Worm (Caenorhabditis elegans) whole organism, L4 larva: Measurements from ENCODE around the gene clec-121.

Source experiments
- Y48G9A.11 ChIP-seq: fragments of 200-800 bp; sonication (Bioruptor generic); IDR thresholded peaks from 2 replicates; pipeline ENCODE4 v1.3.6; 2022; ENCODE audit warnings: missing genetic modification reagents, missing genetic modification characterization, missing compliant biosample characterization
- Y75B8A.6 ChIP-seq: fragments of 200-800 bp; sonication (Bioruptor generic); IDR thresholded peaks from 2 replicates; pipeline ENCODE4 v1.3.6; 2022; ENCODE audit warnings: missing genetic modification reagents, missing genetic modification characterization, missing compliant biosample characterization
- aly-2 ChIP-seq: sonication (generic microtip); optimal IDR thresholded peaks from 2 replicates; lab custom pipeline; 2018; ENCODE audit warnings: missing biosample characterization, missing genetic modification characterization
- ama-1 ChIP-seq: fragments of 150-350 bp; optimal IDR thresholded peaks from 2 replicates; lab custom pipeline; 2014; ENCODE audit warnings: inconsistent platforms, mixed read lengths
- ceh-20 ChIP-seq: fragments of 200-800 bp; sonication (Bioruptor generic); IDR thresholded peaks from 2 replicates; pipeline ENCODE4 v1.3.6; 2022; ENCODE audit warnings: missing genetic modification reagents, missing genetic modification characterization, missing compliant biosample characterization
- ceh-32 ChIP-seq: sonication (generic microtip); optimal IDR thresholded peaks from 2 replicates; lab custom pipeline; 2016; ENCODE audit warnings: mild to moderate bottlenecking, missing genetic modification characterization, missing compliant biosample characterization; ENCODE audit not compliant: poor library complexity
- ceh-44 ChIP-seq: fragments of 200-800 bp; sonication (Bioruptor generic); IDR thresholded peaks from 2 replicates; pipeline ENCODE4 v1.3.6; 2022; ENCODE audit warnings: missing genetic modification reagents, missing genetic modification characterization, missing compliant biosample characterization
- cey-2 ChIP-seq: sonication (generic microtip); optimal IDR thresholded peaks from 3 replicates; lab custom pipeline; 2017; ENCODE audit warnings: missing genetic modification characterization, mild to moderate bottlenecking, missing compliant biosample characterization, antibody characterized with exemption, borderline replicate concordance; ENCODE audit not compliant: insufficient read depth
- ctbp-1 ChIP-seq: fragments of 200-800 bp; sonication (Bioruptor generic); IDR thresholded peaks from 2 replicates; pipeline ENCODE4 v1.3.6; 2022; ENCODE audit warnings: missing genetic modification reagents, missing genetic modification characterization, missing compliant biosample characterization
- fkh-10 ChIP-seq: fragments of 150-350 bp; optimal IDR thresholded peaks from 2 replicates; lab custom pipeline; 2014; ENCODE audit warnings: missing biosample characterization, missing genetic modification reagents, missing genetic modification characterization
- gei-8 ChIP-seq: fragments of 200-800 bp; sonication (Bioruptor generic); optimal IDR thresholded peaks from 2 replicates; lab custom pipeline; 2018; ENCODE audit warnings: mild to moderate bottlenecking, missing genetic modification characterization, missing compliant biosample characterization
- hlh-11 ChIP-seq: fragments of 200-800 bp; sonication (Bioruptor generic); optimal IDR thresholded peaks from 2 replicates; lab custom pipeline; 2018; ENCODE audit warnings: mild to moderate bottlenecking, missing genetic modification characterization, missing compliant biosample characterization
- lim-7 ChIP-seq: fragments of 200-800 bp; sonication (Bioruptor generic); IDR thresholded peaks from 2 replicates; pipeline ENCODE4 v1.3.6; 2022; ENCODE audit warnings: missing genetic modification characterization, missing compliant biosample characterization
- lin-13 ChIP-seq: fragments of 150-350 bp; optimal IDR thresholded peaks from 2 replicates; lab custom pipeline; 2014; ENCODE audit warnings: missing biosample characterization, missing genetic modification reagents, missing genetic modification characterization
- lin-15B ChIP-seq: fragments of 150-350 bp; sonication (generic microtip); optimal IDR thresholded peaks from 3 replicates; lab custom pipeline; 2014; ENCODE audit warnings: missing biosample characterization, missing genetic modification characterization
- lin-38 ChIP-seq: fragments of 200-800 bp; sonication (Bioruptor generic); IDR thresholded peaks from 2 replicates; pipeline ENCODE4 v1.3.6; 2022; ENCODE audit warnings: missing genetic modification reagents, missing genetic modification characterization, missing compliant biosample characterization
- lir-3 ChIP-seq: sonication (generic microtip); optimal IDR thresholded peaks from 2 replicates; lab custom pipeline; 2016; ENCODE audit warnings: mild to moderate bottlenecking, missing genetic modification characterization, missing compliant biosample characterization
- lsy-2 ChIP-seq, 2 experiments: fragments of 150-350 bp in 1 of 2; sonication (generic microtip) in 1 of 2; optimal IDR thresholded peaks; 2 replicates each; lab custom pipeline; 2014 to 2017; ENCODE audit warnings: missing biosample characterization in 2 of 2, missing genetic modification characterization in 2 of 2
- madf-5 ChIP-seq, 2 experiments: fragments of 200-800 bp; sonication (Bioruptor generic); IDR thresholded peaks; 2 replicates each; pipeline ENCODE4 v1.3.6; 2022; ENCODE audit warnings: missing compliant biosample characterization in 2 of 2, missing genetic modification characterization in 2 of 2
- madf-9 ChIP-seq: fragments of 200-800 bp; sonication (Bioruptor generic); conservative IDR thresholded peaks from 2 replicates; pipeline ENCODE4 v1.3.6; 2022; ENCODE audit warnings: missing genetic modification reagents, missing genetic modification characterization, missing compliant biosample characterization
- mep-1 ChIP-seq: fragments of 150-350 bp; sonication (generic microtip); optimal IDR thresholded peaks from 3 replicates; lab custom pipeline; 2014; ENCODE audit warnings: missing biosample characterization, missing genetic modification characterization
- mes-2 ChIP-seq: sonication (generic microtip); optimal IDR thresholded peaks from 2 replicates; lab custom pipeline; 2016; ENCODE audit warnings: missing genotype, mild to moderate bottlenecking, missing genetic modification characterization, missing compliant biosample characterization; ENCODE audit not compliant: poor library complexity, severe bottlenecking
- nhr-25 ChIP-seq: sonication (generic microtip); optimal IDR thresholded peaks from 2 replicates; lab custom pipeline; 2017; ENCODE audit warnings: missing genetic modification characterization, mild to moderate bottlenecking, missing compliant biosample characterization, antibody characterized with exemption, moderate library complexity, borderline replicate concordance; ENCODE audit not compliant: insufficient read depth
- nhr-28 ChIP-seq: fragments of 150-350 bp; optimal IDR thresholded peaks from 2 replicates; lab custom pipeline; 2014; ENCODE audit warnings: missing biosample characterization, missing genetic modification characterization
- nhr-6 ChIP-seq: fragments of 150-350 bp; optimal IDR thresholded peaks from 2 replicates; lab custom pipeline; 2014; ENCODE audit warnings: missing biosample characterization, missing genetic modification characterization
- saeg-2 ChIP-seq: fragments of 200-800 bp; sonication (Bioruptor generic); IDR thresholded peaks from 2 replicates; pipeline ENCODE4 v1.3.6; 2022; ENCODE audit warnings: missing genetic modification reagents, missing genetic modification characterization, missing compliant biosample characterization
- set-16 ChIP-seq: fragments of 200-800 bp; sonication (Bioruptor generic); IDR thresholded peaks from 2 replicates; pipeline ENCODE4 v1.3.6; 2022; ENCODE audit warnings: missing genetic modification reagents, missing genetic modification characterization, missing compliant biosample characterization
- tag-97 ChIP-seq: fragments of 200-800 bp; sonication (Bioruptor generic); IDR thresholded peaks from 2 replicates; pipeline ENCODE4 v1.3.6; 2022; ENCODE audit warnings: missing genetic modification characterization, missing compliant biosample characterization
- unc-62 ChIP-seq, 3 experiments: fragments of 150-350 bp in 1 of 3; sonication (generic microtip); optimal IDR thresholded peaks in 2 of 3; peaks in 1 of 3; 1 replicate in 1 of 3; 2 replicates in 2 of 3; lab custom pipeline; 2014 to 2017; ENCODE audit warnings: missing biosample characterization in 3 of 3, missing genetic modification characterization in 3 of 3, missing genetic modification reagents in 3 of 3, missing genotype in 1 of 3
- zip-2 ChIP-seq: fragments of 150-350 bp; optimal IDR thresholded peaks from 2 replicates; lab custom pipeline; 2014; ENCODE audit warnings: missing biosample characterization, missing genetic modification characterization
- ztf-7 ChIP-seq: fragments of 150-350 bp; optimal IDR thresholded peaks from 2 replicates; lab custom pipeline; 2014; ENCODE audit warnings: missing biosample characterization, missing genetic modification characterization

clec-121 gene

ce11 chrII:3076915-3077314 lies 25.2 kb upstream of the clec-121 start, which contains the start of gene Y25C1A.8 (continued):
- TF ChIP-seq mes-2 (tag; lab: Kevin White, UChicago) (peak; percentile 96), madf-5 (GFP tag; IDR thresholded peaks at IDR 0.05; lab: Robert Waterston, UW) (no peak), mep-1 (tag; lab: Kevin White, UChicago) (peak; percentile 95)

DNA sequence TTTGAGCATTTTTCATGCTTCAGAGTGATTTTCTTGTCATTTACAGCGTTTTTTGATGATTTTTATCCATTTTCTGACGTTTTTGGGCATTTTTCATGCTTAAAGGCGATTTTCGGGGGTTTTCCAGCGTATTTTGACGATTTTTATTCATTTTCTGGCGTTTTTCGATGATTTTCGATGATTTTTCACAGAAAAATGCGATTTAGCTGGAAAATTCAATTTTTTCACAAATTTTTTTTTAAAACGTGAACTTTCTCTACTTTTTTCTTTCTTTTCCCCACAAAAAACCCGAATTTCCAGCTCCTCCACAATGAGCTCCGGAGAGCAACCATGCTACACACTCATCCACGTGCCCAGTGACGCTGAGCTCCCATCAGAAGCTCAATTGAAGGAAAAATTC lies 23.6 kb upstream of the clec-121 start, which contains the start of gene copb-1:
Gene copb-1, plus strand, starts transcription at position 301 of the 400 bp plus-strand sequence.
- TF ChIP-seq madf-9 (GFP tag; lab: Robert Waterston, UW) (no peak), Y75B8A.6 (GFP tag; lab: Robert Waterston, UW) (0 out of 2 replicates have a peak, but pooled peaks have one; percentile 42), Y48G9A.11 (no peak)

DNA sequence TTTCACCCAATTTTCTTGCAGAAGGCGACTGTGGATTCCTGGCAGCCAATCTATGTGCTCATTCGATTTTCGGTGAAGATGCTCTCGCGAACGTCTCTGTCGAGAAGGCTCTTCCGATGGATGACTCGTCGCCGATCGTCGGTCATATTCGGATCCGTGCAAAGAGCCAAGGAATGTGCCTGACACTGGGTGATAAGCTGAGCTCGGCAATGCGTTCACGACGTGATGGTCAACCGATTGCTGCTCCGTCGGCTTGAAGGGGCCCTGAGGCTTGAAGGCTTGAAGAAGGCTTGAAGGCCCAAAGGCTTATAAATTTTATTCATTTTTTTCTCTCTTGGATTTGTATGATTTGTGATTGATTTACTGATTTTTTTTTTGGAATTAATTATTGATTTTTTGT lies 15.0 kb upstream of the clec-121 start:
- peak; percentile 51 for TF ChIP-seq set-16
- no peak for TF ChIP-seq cey-2 (tag; lab: Kevin White, UChicago)

DNA sequence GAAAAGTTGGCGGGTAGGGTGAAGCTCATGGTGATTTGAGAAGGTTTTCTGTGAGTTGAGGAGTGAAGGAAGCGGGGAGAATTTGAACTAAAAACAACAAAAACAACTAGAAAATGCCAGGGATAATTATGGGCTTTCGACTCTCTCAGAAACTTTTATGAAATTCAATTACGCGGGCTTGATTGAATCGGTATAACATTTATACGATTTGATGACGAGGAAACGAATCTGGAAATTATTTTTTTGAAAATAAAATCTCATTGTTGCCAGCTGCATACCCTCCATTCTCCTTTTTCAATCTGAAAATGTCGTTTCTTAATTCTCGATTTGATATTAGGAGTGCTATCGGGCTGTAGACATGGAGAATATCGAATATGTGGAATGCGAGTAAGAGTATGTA lies 10.8 kb upstream of the clec-121 start, which contains the start of gene srg-21:
Gene srg-21, minus strand, starts transcription at position 101 of the 400 bp plus-strand sequence.
- TF ChIP-seq ceh-32 (no peak), cey-2 (tag; lab: Kevin White, UChicago) (no peak), tag-97 (GFP tag; lab: Robert Waterston, UW) (no peak), zip-2 (tag; lab: Kevin White, UChicago) (no peak), nhr-28 (no peak), ceh-20 (no peak), saeg-2 (no peak), lir-3 (no peak), aly-2 (tag; lab: Kevin White, UChicago) (no peak)

- TF ChIP-seq ztf-7 (tag; lab: Kevin White, UChicago): no peak
- TF ChIP-seq Y48G9A.11: no peak
- TF ChIP-seq lin-13 (GFP tag; lab: Kevin White, UChicago): no peak
- no peak for TF ChIP-seq gei-8 (GFP tag; lab: Kevin White, UChicago)
- TF ChIP-seq lsy-2 (tag; optimal IDR thresholded peaks at IDR 0.05; lab: Kevin White, UChicago): no peak
- no peak for TF ChIP-seq unc-62 (GFP tag; optimal IDR thresholded peaks at IDR 0.05 in 1 of 2; lab: Kevin White, UChicago)
- no peak for TF ChIP-seq unc-62 (tag; optimal IDR thresholded peaks at IDR 0.05; lab: Kevin White, UChicago)
- no peak for TF ChIP-seq lin-38
- no peak for TF ChIP-seq ceh-44 (GFP tag; lab: Robert Waterston, UW)
- TF ChIP-seq ama-1: no peak
- no peak for TF ChIP-seq nhr-6
- no peak for TF ChIP-seq madf-5 (GFP tag; IDR thresholded peaks at IDR 0.05; lab: Robert Waterston, UW)
- TF ChIP-seq cey-2 (tag; lab: Kevin White, UChicago): no peak
- TF ChIP-seq nhr-25: no peak
- no peak for TF ChIP-seq ctbp-1 (GFP tag; lab: Robert Waterston, UW)
- no peak for TF ChIP-seq hlh-11 (tag; lab: Kevin White, UChicago)
- no peak for TF ChIP-seq fkh-10
- TF ChIP-seq lim-7 (GFP tag; lab: Robert Waterston, UW): no peak
- TF ChIP-seq zip-2 (tag; lab: Kevin White, UChicago): no peak
- no peak for TF ChIP-seq mes-2 (tag; lab: Kevin White, UChicago)
- no peak for TF ChIP-seq lin-15B (tag; lab: Kevin White, UChicago)
Observed at ce11 chrII:3093352-3093751, 8.8 kb upstream of the clec-121 start, which contains the start of gene srg-22. Gene srg-22 (minus strand): TSS chrII:3093452.
